Worm (Caenorhabditis elegans): ENCODE measurements around the gene lron-7.
A peak's percentile ranks its signal among the peaks of the same experiment; 100 is the strongest.

lron-7 gene

ce11 chrX:7298652-7299051 is 6.7 kb downstream of the lron-7 start, which contains the start of gene K03A1.4:
K03A1.4 (minus strand) TSS chrX:7298752.
- TF ChIP-seq aptf-2 (GFP tag; conservative IDR thresholded peaks at IDR 0.05) (no peak), zfh-2 (GFP tag; conservative IDR thresholded peaks at IDR 0.05) (no peak), attf-6 (GFP tag; IDR thresholded peaks at IDR 0.05) (no peak), snpc-4 (GFP tag; optimal IDR thresholded peaks at IDR 0.05) (no peak), snpc-4 (tag; optimal IDR thresholded peaks at IDR 0.05) (no peak)

ce11 chrX:7303115-7303514 is 11.2 kb downstream of the lron-7 start:
- no peak for TF ChIP-seq C17E4.6 (GFP tag; IDR thresholded peaks at IDR 0.05)
- peak; percentile 59 for TF ChIP-seq nhr-80 (tag; optimal IDR thresholded peaks at IDR 0.05)
- no peak for TF ChIP-seq athp-1 (tag; optimal IDR thresholded peaks at IDR 0.05)

- TF ChIP-seq atf-7 (tag; optimal IDR thresholded peaks at IDR 0.05): peak; percentile 13
- TF ChIP-seq nhr-90 (tag; optimal IDR thresholded peaks at IDR 0.05): peak; percentile 4
- no peak for TF ChIP-seq xnd-1 (tag; optimal IDR thresholded peaks at IDR 0.05)
- peak; percentile 84 for TF ChIP-seq nhr-80 (tag; optimal IDR thresholded peaks at IDR 0.05)
- TF ChIP-seq lin-40 (tag; optimal IDR thresholded peaks at IDR 0.05): peak; percentile 19
- no peak for TF ChIP-seq B0261.1 (tag; optimal IDR thresholded peaks at IDR 0.05)
- TF ChIP-seq athp-1 (tag; optimal IDR thresholded peaks at IDR 0.05): no peak
These were observed 13.7 kb downstream of the lron-7 start, which contains the start of gene sur-5 for ce11 chrX:7305520-7306186. sur-5 (minus strand) TSS chrX:7305570.

ce11 chrX:7306434-7306833 is 14.5 kb downstream of the lron-7 start:
- TF ChIP-seq snpc-3.4 (tag; optimal IDR thresholded peaks at IDR 0.05) (no peak), lin-35 (GFP tag; optimal IDR thresholded peaks at IDR 0.05) (peak in 1 of 3 experiments; percentile 47), gei-17 (GFP tag; optimal IDR thresholded peaks at IDR 0.05) (peak; percentile 11), aptf-2 (GFP tag; conservative IDR thresholded peaks at IDR 0.05) (no peak), akir-1 (GFP tag; optimal IDR thresholded peaks at IDR 0.05) (no peak), dox-1 (GFP tag; IDR thresholded peaks at IDR 0.05) (peak; percentile 48; the same call in 1 of the 2 replicates), aptf-3 (GFP tag; IDR thresholded peaks at IDR 0.05) (no peak), hlh-12 (tag; optimal IDR thresholded peaks at IDR 0.05) (no peak), somi-1 (GFP tag; optimal IDR thresholded peaks at IDR 0.05) (peak; percentile 5), chd-7 (tag; optimal IDR thresholded peaks at IDR 0.05) (peak; percentile 34), T07F8.4 (tag; optimal IDR thresholded peaks at IDR 0.05) (no peak), lin-40 (tag; optimal IDR thresholded peaks at IDR 0.05) (peak; percentile 65), rcor-1 (GFP tag; IDR thresholded peaks at IDR 0.05) (0 out of 2 replicates have a peak, but pooled peaks have one; percentile 40), ekl-4 (GFP tag; IDR thresholded peaks at IDR 0.05) (no peak), lin-26 (GFP tag; IDR thresholded peaks at IDR 0.05) (peak; percentile 68; the same call in 1 of the 2 replicates), Y67H2A.10 (GFP tag; conservative IDR thresholded peaks at IDR 0.05) (0 out of 2 replicates have a peak, but pooled peaks have one; percentile 31), nfyb-1 (GFP tag; IDR thresholded peaks at IDR 0.05) (no peak), cebp-1 (GFP tag; IDR thresholded peaks at IDR 0.05) (no peak), cebp-1 (tag; optimal IDR thresholded peaks at IDR 0.05) (peak; percentile 47), K12H6.12 (tag; optimal IDR thresholded peaks at IDR 0.05) (peak; percentile 58), F49E8.2 (tag; optimal IDR thresholded peaks at IDR 0.05; ENCODE audit: insufficient read depth) (no peak), hmg-1.2 (GFP tag; IDR thresholded peaks at IDR 0.05) (peak; percentile 57; the same call in 1 of the 2 replicates), pbrm-1 (GFP tag; IDR thresholded peaks at IDR 0.05) (no peak), zfh-2 (GFP tag; conservative IDR thresholded peaks at IDR 0.05) (peak; percentile 86), lir-1 (GFP tag; conservative IDR thresholded peaks at IDR 0.05) (0 out of 2 replicates have a peak, but pooled peaks have one; percentile 16), mcd-1 (GFP tag; IDR thresholded peaks at IDR 0.05) (peak; percentile 33; the same call in 1 of the 2 replicates), zim-3 (tag; optimal IDR thresholded peaks at IDR 0.05) (no peak), ZK185.1 (tag; optimal IDR thresholded peaks at IDR 0.05; ENCODE audit: poor library complexity, severe bottlenecking) (peak; percentile 37), ceh-27 (GFP tag; optimal IDR thresholded peaks at IDR 0.05) (peak; percentile 25), madf-3 (GFP tag; IDR thresholded peaks at IDR 0.05) (no peak), snpc-4 (GFP tag; optimal IDR thresholded peaks at IDR 0.05) (no peak), snpc-4 (tag; optimal IDR thresholded peaks at IDR 0.05) (peak in 3 of 4 experiments; percentile 3 to 7 (median 5)), K11D2.4 (GFP tag; IDR thresholded peaks at IDR 0.05) (peak; percentile 58; the same call in 1 of the 2 replicates)
